Fruit fly (Drosophila melanogaster): ENCODE results near the gene D2hgdh.

D2hgdh gene

DNA sequence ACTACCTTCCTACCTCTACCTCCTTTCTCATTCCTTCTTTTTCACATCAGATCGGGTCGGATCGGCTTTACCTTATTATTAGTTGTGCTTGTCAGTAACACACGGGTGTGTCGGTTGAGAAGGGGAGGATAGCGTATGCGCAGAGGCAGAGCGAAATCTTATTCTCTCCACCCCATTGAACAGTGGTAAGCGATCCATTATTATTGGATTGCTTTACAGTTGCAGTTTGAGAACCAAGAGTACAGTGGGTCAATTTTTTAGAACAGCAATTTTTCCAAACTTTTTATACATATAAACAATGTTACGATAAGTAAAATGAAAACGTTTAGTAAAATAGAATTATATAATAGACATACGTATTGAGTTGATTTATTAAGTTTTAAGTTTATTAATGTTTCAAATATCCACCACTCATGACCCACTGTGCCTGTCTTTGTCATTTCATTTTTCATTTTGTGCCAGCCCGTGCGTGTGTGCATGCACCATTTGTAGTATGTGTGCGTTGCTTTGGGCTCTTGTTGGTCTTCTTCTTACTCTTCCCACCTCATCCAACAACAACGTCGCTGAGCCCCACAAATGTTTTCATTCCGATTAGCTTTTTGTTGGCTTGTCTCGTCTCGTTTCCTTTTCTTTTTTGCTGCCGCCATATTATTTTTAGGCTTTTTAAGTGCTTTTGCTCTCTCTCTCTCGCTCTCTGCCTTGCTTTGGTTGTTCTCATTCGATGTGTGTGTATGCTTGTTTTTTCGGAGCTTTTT lies 3.5 kb upstream of the D2hgdh start (continued):
- TF ChIP-seq tin (GFP tag; optimal IDR thresholded peaks at IDR 0.05) (peak; percentile 98), dm (GFP tag; optimal IDR thresholded peaks at IDR 0.05) (peak; percentile 71), CG4854 (GFP tag; optimal IDR thresholded peaks at IDR 0.05) (peak; percentile 96), Ets97D (GFP tag; optimal IDR thresholded peaks at IDR 0.05) (peak; percentile 46), Six4 (GFP tag; optimal IDR thresholded peaks at IDR 0.05) (peak; percentile 98), Mes4 (GFP tag; optimal IDR thresholded peaks at IDR 0.05) (peak; percentile 87), CG7963 (GFP tag; IDR thresholded peaks at IDR 0.05; ENCODE audit: partially characterized antibody) (peak; percentile 71; the same call in 2 of the 3 replicates), CG34422 (GFP tag; IDR thresholded peaks at IDR 0.05) (peak; percentile 99), CG9817 (tag; optimal IDR thresholded peaks at IDR 0.05) (peak; percentile 99), CG2129 (GFP tag; IDR thresholded peaks at IDR 0.05; ENCODE audit: partially characterized antibody) (no peak), zf30C (GFP tag; optimal IDR thresholded peaks at IDR 0.05) (peak; percentile 48), dimm (GFP tag; IDR thresholded peaks at IDR 0.05) (peak; percentile 96), Kr (GFP tag; optimal IDR thresholded peaks at IDR 0.05) (peak; percentile 97), CG15601 (tag; optimal IDR thresholded peaks at IDR 0.05) (peak; percentile 99), CG4404 (GFP tag; IDR thresholded peaks at IDR 0.05) (peak; percentile 99), Atf-2 (GFP tag; optimal IDR thresholded peaks at IDR 0.05) (peak; percentile 85), trh (GFP tag; optimal IDR thresholded peaks at IDR 0.05) (peak; percentile 97), amos (GFP tag; IDR thresholded peaks at IDR 0.05; ENCODE audit: partially characterized antibody) (0 out of 2 replicates have a peak, but pooled peaks have one; percentile 5), CG16813 (GFP tag; IDR thresholded peaks at IDR 0.05; ENCODE audit: partially characterized antibody) (peak; percentile 58), aop (GFP tag; IDR thresholded peaks at IDR 0.05) (peak; percentile 54; the same call in 1 of the 2 replicates), sisA (GFP tag; IDR thresholded peaks at IDR 0.05) (peak; percentile 99), Usf (GFP tag; optimal IDR thresholded peaks at IDR 0.05) (peak; percentile 98), CG4707 (GFP tag; optimal IDR thresholded peaks at IDR 0.05) (peak; percentile 97), CG10979 (tag; optimal IDR thresholded peaks at IDR 0.05) (peak; percentile 99), Oli (tag; optimal IDR thresholded peaks at IDR 0.05) (peak; percentile 99), sd (tag; optimal IDR thresholded peaks at IDR 0.05) (peak; percentile 90), CG10543 (GFP tag; optimal IDR thresholded peaks at IDR 0.05) (peak; percentile 100), E2f2 (GFP tag; IDR thresholded peaks at IDR 0.05) (peak; percentile 79), Atf3 (GFP tag; optimal IDR thresholded peaks at IDR 0.05) (peak; percentile 88), Eip74EF (GFP tag; optimal IDR thresholded peaks at IDR 0.05) (peak in 1 of 2 experiments; percentile 97), CG12219 (GFP tag; optimal IDR thresholded peaks at IDR 0.05) (peak; percentile 99), CG17802 (tag; optimal IDR thresholded peaks at IDR 0.05) (peak; percentile 92), Rfx (GFP tag; IDR thresholded peaks at IDR 0.05) (peak; percentile 99), CG5245 (GFP tag; optimal IDR thresholded peaks at IDR 0.05) (peak; percentile 97), dysf (GFP tag; IDR thresholded peaks at IDR 0.05) (peak; percentile 99), tap (tag; optimal IDR thresholded peaks at IDR 0.05) (peak; percentile 99), fd64A (GFP tag; optimal IDR thresholded peaks at IDR 0.05) (peak; percentile 97), dpn (GFP tag; optimal IDR thresholded peaks at IDR 0.05) (peak; percentile 91 to 98), B-H2 (GFP tag; optimal IDR thresholded peaks at IDR 0.05) (peak; percentile 99), zfh2 (GFP tag; optimal IDR thresholded peaks at IDR 0.05) (peak; percentile 94), CG3726 (GFP tag; IDR thresholded peaks at IDR 0.05) (peak; percentile 98), CoRest (tag; optimal IDR thresholded peaks at IDR 0.05) (peak; percentile 100), Ptx1 (GFP tag; IDR thresholded peaks at IDR 0.05) (peak; percentile 99), Nf-YB (GFP tag; optimal IDR thresholded peaks at IDR 0.05) (peak; percentile 88), kah (GFP tag; optimal IDR thresholded peaks at IDR 0.05) (peak; percentile 97), Trl (optimal IDR thresholded peaks at IDR 0.05) (peak; percentile 68 to 95), Trl (GFP tag; optimal IDR thresholded peaks at IDR 0.05) (peak; percentile 90), Poxn (GFP tag; IDR thresholded peaks at IDR 0.05) (peak; percentile 97), jing (GFP tag; optimal IDR thresholded peaks at IDR 0.05) (peak; percentile 98)
